Fruit fly (Drosophila melanogaster): ENCODE data around the gene SNF4Agamma.

dm6 chr3R:21129617-21130016 is 10.9 kb upstream of the SNF4Agamma start, which contains the start of gene Obp93a:
- no peak for TF ChIP-seq psq (optimal IDR thresholded peaks at IDR 0.05)
- no peak for TF ChIP-seq Dll (optimal IDR thresholded peaks at IDR 0.05)
- TF ChIP-seq CG8478 (optimal IDR thresholded peaks at IDR 0.05): no peak
- no peak for TF ChIP-seq pan (optimal IDR thresholded peaks at IDR 0.05)
- no peak for TF ChIP-seq usp (GFP tag; optimal IDR thresholded peaks at IDR 0.05)

Data from whole organism.